Fruit fly (Drosophila melanogaster): ENCODE measurements around the gene CG31522.

dm6 chr3R:4479038-4479988 lies 16.6 kb upstream of the CG31522 start, which contains the start of gene CG31523:
- TF ChIP-seq usp (GFP tag; optimal IDR thresholded peaks at IDR 0.05) = no peak
- TF ChIP-seq CG8478 (optimal IDR thresholded peaks at IDR 0.05) = no peak
- TF ChIP-seq psq (optimal IDR thresholded peaks at IDR 0.05) = no peak
- no peak for TF ChIP-seq pan (optimal IDR thresholded peaks at IDR 0.05)
- no peak for TF ChIP-seq Dll (optimal IDR thresholded peaks at IDR 0.05)
- no peak for TF ChIP-seq EcR (GFP tag; optimal IDR thresholded peaks at IDR 0.05)
